Worm (Caenorhabditis elegans): ENCODE data around the gene F19H6.4.

F19H6.4 gene

DNA sequence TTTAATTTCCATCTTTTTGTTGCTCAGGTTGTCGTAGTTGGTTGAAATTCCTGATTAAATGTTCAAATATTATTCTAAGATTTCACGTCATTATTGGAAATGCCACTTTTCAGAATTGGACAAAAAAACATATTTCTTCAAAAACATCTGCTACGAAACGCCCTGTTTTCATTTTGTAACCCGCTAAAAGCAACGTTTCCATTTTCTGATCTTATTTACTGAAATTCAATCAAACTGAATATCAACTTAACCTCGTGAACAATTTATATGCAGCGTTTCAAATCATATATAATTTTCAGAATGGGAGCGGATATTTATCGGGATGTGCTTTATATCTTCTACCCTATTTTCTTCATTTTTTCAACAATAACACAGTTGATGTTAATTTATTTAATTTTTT, 42.0 kb upstream of the F19H6.4 start, which contains the start of gene srd-40:
Gene srd-40, plus strand, starts transcription at position 301 of the 400 bp plus-strand sequence.
- TF ChIP-seq ceh-28 (tag; optimal IDR thresholded peaks at IDR 0.05) = no peak
- no peak for TF ChIP-seq spr-1 (tag; optimal IDR thresholded peaks at IDR 0.05)
- no peak for TF ChIP-seq lin-39 (tag; optimal IDR thresholded peaks at IDR 0.05)
- no peak for TF ChIP-seq mdt-29 (GFP tag; IDR thresholded peaks at IDR 0.05)
- TF ChIP-seq nhr-10 (tag; optimal IDR thresholded peaks at IDR 0.05) = no peak
- TF ChIP-seq zip-11 (GFP tag; IDR thresholded peaks at IDR 0.05) = no peak
- no peak for TF ChIP-seq sdz-12 (GFP tag; optimal IDR thresholded peaks at IDR 0.05)

DNA sequence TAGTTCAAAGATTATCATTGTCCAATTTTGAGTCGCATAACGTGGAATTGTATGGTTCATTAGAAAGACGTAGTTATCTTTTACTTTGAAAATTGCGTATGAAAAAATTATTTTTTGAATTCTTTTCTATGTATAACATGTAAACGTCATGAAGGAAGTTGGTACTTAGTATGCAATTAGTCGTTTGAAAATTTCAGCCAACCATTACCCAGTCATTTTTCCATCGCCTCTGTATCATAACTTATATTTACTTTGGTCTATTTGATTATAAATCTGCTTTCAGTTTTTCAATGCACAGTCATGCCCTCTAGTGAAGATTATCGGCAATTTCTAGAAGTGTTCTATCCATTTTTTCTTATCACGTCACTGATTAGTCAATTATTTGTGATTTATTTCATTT, 39.1 kb upstream of the F19H6.4 start, which contains the start of gene srd-41:
Gene srd-41, plus strand, starts transcription at position 301 of the 400 bp plus-strand sequence.
- TF ChIP-seq jun-1 (tag; optimal IDR thresholded peaks at IDR 0.05) (no peak), lin-1 (GFP tag; IDR thresholded peaks at IDR 0.05) (no peak), gei-8 (GFP tag; optimal IDR thresholded peaks at IDR 0.05) (no peak), F37D6.2 (tag; optimal IDR thresholded peaks at IDR 0.05) (no peak)

DNA sequence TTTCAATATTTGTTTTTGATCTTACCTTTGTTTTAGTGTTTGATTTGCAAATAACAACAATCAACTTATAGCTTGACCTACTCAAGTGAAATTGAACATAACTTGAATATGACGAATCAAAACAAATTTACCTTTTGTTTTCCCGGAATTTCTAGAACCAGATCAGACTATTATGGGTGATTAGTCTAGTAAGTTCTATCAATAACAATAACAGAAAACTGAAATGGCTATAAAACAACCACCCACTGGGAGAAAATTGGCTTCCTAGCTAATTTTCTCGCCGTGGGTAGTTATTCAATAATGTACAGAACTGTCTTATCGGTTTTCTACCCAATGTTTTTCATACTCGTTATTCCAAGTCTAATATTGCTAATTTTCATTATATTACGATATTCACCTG, 36.8 kb upstream of the F19H6.4 start, which contains the start of gene srd-45:
Gene srd-45, plus strand, starts transcription at position 301 of the 400 bp plus-strand sequence.
- peak in 1 of 2 experiments; percentile 7 for TF ChIP-seq unc-62 (GFP tag; optimal IDR thresholded peaks at IDR 0.05 in 1 of 2)
- TF ChIP-seq unc-62 (tag; optimal IDR thresholded peaks at IDR 0.05) = no peak
- no peak for TF ChIP-seq hlh-11 (tag; optimal IDR thresholded peaks at IDR 0.05)
- no peak for TF ChIP-seq zip-2 (tag; optimal IDR thresholded peaks at IDR 0.05)

DNA sequence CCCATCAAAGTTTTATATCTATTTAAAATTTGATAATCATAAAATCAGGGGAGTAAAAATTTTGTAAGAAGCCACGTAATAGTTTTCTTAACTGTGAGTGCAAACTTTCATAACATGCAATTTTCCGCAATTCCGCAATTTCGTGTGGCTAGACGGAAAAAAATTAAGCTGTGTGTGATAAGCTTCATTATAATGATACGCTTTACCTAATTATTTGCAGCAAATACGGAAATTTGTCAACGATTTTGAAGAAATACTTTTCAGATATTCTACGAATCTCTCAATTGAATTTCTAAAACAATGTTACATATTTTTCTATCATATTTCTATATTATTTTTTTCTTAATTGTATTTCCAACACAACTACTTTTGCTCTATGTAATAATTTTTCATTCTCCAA, 33.7 kb upstream of the F19H6.4 start, which contains the start of gene srd-46:
Gene srd-46, plus strand, starts transcription at position 301 of the 400 bp plus-strand sequence.
- TF ChIP-seq zag-1 (tag; optimal IDR thresholded peaks at IDR 0.05) = no peak
- TF ChIP-seq mxl-3 (GFP tag; optimal IDR thresholded peaks at IDR 0.05) = no peak
- TF ChIP-seq lin-1 (GFP tag; IDR thresholded peaks at IDR 0.05) = no peak
- no peak for TF ChIP-seq snpc-1.2 (GFP tag; IDR thresholded peaks at IDR 0.05)
- TF ChIP-seq nhr-102 (tag; optimal IDR thresholded peaks at IDR 0.05) = no peak
- TF ChIP-seq D1046.2 (GFP tag; IDR thresholded peaks at IDR 0.05) = no peak
- no peak for TF ChIP-seq nhr-41 (GFP tag; IDR thresholded peaks at IDR 0.05)
- no peak for TF ChIP-seq daf-8 (GFP tag; IDR thresholded peaks at IDR 0.05)
- no peak for TF ChIP-seq nhr-28 (tag; optimal IDR thresholded peaks at IDR 0.05)
- no peak for TF ChIP-seq unc-39 (tag; optimal IDR thresholded peaks at IDR 0.05)
- TF ChIP-seq F10B5.3 (tag; optimal IDR thresholded peaks at IDR 0.05) = no peak
- TF ChIP-seq ceh-20 (GFP tag; IDR thresholded peaks at IDR 0.05) = no peak
- TF ChIP-seq Y105C5A.15 (GFP tag; IDR thresholded peaks at IDR 0.05) = no peak
- no peak for TF ChIP-seq dmd-8 (GFP tag; IDR thresholded peaks at IDR 0.05)
- no peak for TF ChIP-seq rbr-2 (tag; optimal IDR thresholded peaks at IDR 0.05)
- TF ChIP-seq Y5F2A.4 (GFP tag; optimal IDR thresholded peaks at IDR 0.05) = no peak
- TF ChIP-seq aly-2 (tag; optimal IDR thresholded peaks at IDR 0.05) = no peak

DNA sequence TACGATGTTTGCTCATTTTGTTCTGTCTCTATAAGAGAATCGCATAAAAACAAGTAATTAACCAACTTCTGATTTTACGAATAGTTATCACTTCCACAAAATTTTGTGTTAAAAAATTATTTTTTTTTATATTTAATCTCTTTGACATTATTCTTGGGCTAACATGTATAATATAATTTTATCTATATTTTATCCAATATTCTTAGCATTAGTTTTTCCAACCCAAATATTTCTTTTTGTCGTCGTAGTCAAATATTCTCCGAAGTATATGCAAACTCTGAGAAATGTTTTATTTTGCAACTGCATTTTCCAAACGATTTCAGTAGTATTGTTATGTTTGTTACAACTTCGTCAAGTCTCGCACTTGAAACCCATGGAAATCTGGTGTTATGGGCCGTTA, 32.0 kb upstream of the F19H6.4 start, which contains the start of gene srd-47:
Gene srd-47, plus strand, starts transcription at position 164 of the 400 bp plus-strand sequence.
- peak in 1 of 2 experiments; percentile 56 for TF ChIP-seq unc-62 (GFP tag; optimal IDR thresholded peaks at IDR 0.05 in 1 of 2)
- TF ChIP-seq unc-62 (tag; optimal IDR thresholded peaks at IDR 0.05) = no peak
- no peak for TF ChIP-seq duxl-1 (tag; optimal IDR thresholded peaks at IDR 0.05; ENCODE audit: poor library complexity)

DNA sequence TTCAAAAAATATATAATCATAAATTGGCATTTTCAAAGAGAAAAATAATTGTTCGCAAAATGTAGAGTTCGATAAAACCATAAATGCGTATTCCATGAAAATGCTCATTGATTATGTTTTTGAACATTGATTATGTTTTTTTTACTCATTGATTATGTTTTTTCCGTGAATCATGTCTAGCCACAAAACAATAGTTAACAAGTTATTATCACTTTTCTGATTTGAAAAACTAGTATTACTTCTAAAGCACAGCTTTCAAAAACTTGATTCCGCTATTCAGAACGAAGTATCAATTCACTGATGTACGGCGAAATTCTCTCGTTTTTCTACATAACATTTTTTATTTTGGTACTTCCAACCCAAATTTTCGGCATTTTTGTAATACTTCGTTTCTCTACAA, 29.7 kb upstream of the F19H6.4 start, which contains the start of gene srd-48:
Gene srd-48, plus strand, starts transcription at position 301 of the 400 bp plus-strand sequence.
- TF ChIP-seq hlh-30 (tag; optimal IDR thresholded peaks at IDR 0.05; ENCODE audit: insufficient read depth) (no peak), mxl-2 (GFP tag; conservative IDR thresholded peaks at IDR 0.05) (no peak), duxl-1 (tag; optimal IDR thresholded peaks at IDR 0.05; ENCODE audit: poor library complexity) (no peak), ceh-44 (GFP tag; IDR thresholded peaks at IDR 0.05) (no peak), arid-1 (GFP tag; conservative IDR thresholded peaks at IDR 0.05) (no peak), F37D6.2 (tag; optimal IDR thresholded peaks at IDR 0.05) (no peak), zfp-2 (tag; optimal IDR thresholded peaks at IDR 0.05) (no peak), ama-1 (optimal IDR thresholded peaks at IDR 0.05) (no peak), skn-1 (tag; optimal IDR thresholded peaks at IDR 0.05) (no peak), F26F4.8 (GFP tag; conservative IDR thresholded peaks at IDR 0.05) (no peak), mes-2 (tag; optimal IDR thresholded peaks at IDR 0.05; ENCODE audit: poor library complexity, severe bottlenecking) (no peak), set-16 (GFP tag; IDR thresholded peaks at IDR 0.05) (no peak), nhr-76 (tag; optimal IDR thresholded peaks at IDR 0.05) (no peak), hmg-1.1 (GFP tag; IDR thresholded peaks at IDR 0.05) (no peak), fkh-10 (GFP tag; optimal IDR thresholded peaks at IDR 0.05) (no peak)
